Worm (Caenorhabditis elegans): ENCODE data around the gene F08D12.12.

DNA sequence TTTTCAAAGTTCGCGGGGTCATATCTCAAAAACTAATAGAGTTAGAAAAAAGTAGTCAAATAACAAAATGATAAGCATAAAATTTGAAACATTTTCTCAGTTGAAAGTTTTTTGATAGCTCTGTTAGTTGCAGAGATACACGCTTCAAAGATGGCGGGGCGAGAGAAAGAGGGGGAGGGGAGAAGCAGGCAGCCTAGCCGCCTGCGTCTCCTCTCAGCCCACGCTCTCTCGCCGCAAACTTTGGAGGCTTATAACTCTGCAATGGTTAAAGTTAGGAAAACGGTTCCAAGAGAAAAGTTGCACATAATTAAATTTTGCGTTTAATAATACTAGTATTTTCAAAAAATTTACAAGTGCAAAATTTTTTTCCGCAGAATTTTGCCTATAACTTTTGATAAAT lies 14.9 kb upstream of the F08D12.12 start:
- TF ChIP-seq egl-27 (tag; optimal IDR thresholded peaks at IDR 0.05): no peak
- no peak for TF ChIP-seq skn-1 (tag; optimal IDR thresholded peaks at IDR 0.05)
- TF ChIP-seq nhr-237 (tag; optimal IDR thresholded peaks at IDR 0.05): no peak
- TF ChIP-seq nhr-11 (tag; optimal IDR thresholded peaks at IDR 0.05): no peak
- no peak for TF ChIP-seq fos-1 (tag; optimal IDR thresholded peaks at IDR 0.05)
- no peak for TF ChIP-seq snpc-4 (tag; optimal IDR thresholded peaks at IDR 0.05)
- no peak for TF ChIP-seq elt-1 (tag; optimal IDR thresholded peaks at IDR 0.05)
- TF ChIP-seq ztf-11 (tag; optimal IDR thresholded peaks at IDR 0.05): no peak
- TF ChIP-seq nhr-77 (tag; optimal IDR thresholded peaks at IDR 0.05): no peak
- TF ChIP-seq nhr-25 (tag; optimal IDR thresholded peaks at IDR 0.05): no peak
- no peak for TF ChIP-seq unc-39 (tag; optimal IDR thresholded peaks at IDR 0.05)

Measured in whole organism, L2 larva.